Worm (Caenorhabditis elegans) whole organism, late embryonic: ENCODE measurements around the gene cid-1.

Experiments
- C08G9.2 ChIP-seq: sonication (generic microtip); optimal IDR thresholded peaks from 2 replicates; lab custom pipeline; 2016; ENCODE audit warnings: mild to moderate bottlenecking, missing genetic modification characterization, moderate library complexity, missing compliant biosample characterization
- ceh-30 ChIP-seq: fragments of 150-350 bp; optimal IDR thresholded peaks from 2 replicates; lab custom pipeline; 2014; ENCODE audit warnings: missing biosample characterization, missing genetic modification characterization
- elt-4 ChIP-seq: sonication (generic microtip); optimal IDR thresholded peaks from 2 replicates; lab custom pipeline; 2016; ENCODE audit warnings: missing genetic modification characterization, missing compliant biosample characterization
- fkh-10 ChIP-seq: fragments of 150-350 bp; optimal IDR thresholded peaks from 2 replicates; lab custom pipeline; 2014; ENCODE audit warnings: missing biosample characterization, missing genetic modification reagents, missing genetic modification characterization
- lin-11 ChIP-seq: fragments of 200-800 bp; sonication (Bioruptor generic); optimal IDR thresholded peaks from 2 replicates; lab custom pipeline; 2018; ENCODE audit warnings: mild to moderate bottlenecking, missing genetic modification characterization, missing compliant biosample characterization
- syd-9 ChIP-seq: sonication (generic microtip); optimal IDR thresholded peaks from 2 replicates; lab custom pipeline; 2016; ENCODE audit warnings: mild to moderate bottlenecking, missing genetic modification characterization, moderate library complexity, missing compliant biosample characterization
- tbx-2 ChIP-seq: sonication (generic microtip); optimal IDR thresholded peaks from 2 replicates; lab custom pipeline; 2016; ENCODE audit warnings: missing genetic modification characterization, missing compliant biosample characterization
- ztf-16 ChIP-seq: sonication (generic microtip); optimal IDR thresholded peaks from 2 replicates; lab custom pipeline; 2017; ENCODE audit warnings: missing genetic modification characterization, missing compliant biosample characterization

DNA sequence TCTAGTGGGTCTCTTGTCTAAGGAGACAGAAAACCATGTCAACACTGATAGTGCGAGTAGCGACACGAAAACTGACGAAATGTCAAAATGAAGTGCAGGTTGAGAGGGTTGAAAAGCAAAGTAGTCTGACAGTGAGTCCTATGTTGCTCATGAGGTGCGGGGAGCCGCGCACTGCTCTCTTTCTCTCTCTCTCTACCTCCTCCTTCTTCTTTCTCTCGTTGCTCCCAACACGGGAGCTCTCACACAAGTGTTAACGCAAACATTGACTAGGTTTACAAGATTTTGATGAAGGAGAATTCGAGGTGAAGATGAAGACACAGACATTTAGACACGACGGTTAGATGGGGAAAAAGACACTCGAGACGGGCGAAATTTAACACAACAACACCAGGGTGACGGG lies 44.5 kb upstream of the cid-1 start:
- TF ChIP-seq fkh-10 (GFP tag; lab: Kevin White, UChicago) (no peak), elt-4 (tag; lab: Kevin White, UChicago) (no peak), tbx-2 (tag; lab: Kevin White, UChicago) (peak; percentile 97), syd-9 (tag; lab: Kevin White, UChicago) (no peak), ceh-30 (tag; lab: Kevin White, UChicago) (no peak), lin-11 (tag; lab: Kevin White, UChicago) (no peak), ztf-16 (tag; lab: Kevin White, UChicago) (no peak), C08G9.2 (no peak)
